Worm (Caenorhabditis elegans) whole organism, L4/young adult: Measurements from ENCODE around the gene epg-5.

ENCODE experiments used
- W03F9.2 ChIP-seq: fragments of 150-350 bp; optimal IDR thresholded peaks from 2 replicates; lab custom pipeline; 2014; ENCODE audit warnings: missing biosample characterization, missing genetic modification characterization
- dao-5 ChIP-seq: sonication (generic microtip); optimal IDR thresholded peaks from 2 replicates; lab custom pipeline; 2016; ENCODE audit warnings: missing genotype, missing genetic modification characterization, moderate library complexity, missing compliant biosample characterization
- him-1 ChIP-seq: sonication (generic microtip); optimal IDR thresholded peaks from 2 replicates; lab custom pipeline; 2016; ENCODE audit warnings: missing genotype, missing genetic modification reagents, missing genetic modification characterization, missing compliant biosample characterization

DNA sequence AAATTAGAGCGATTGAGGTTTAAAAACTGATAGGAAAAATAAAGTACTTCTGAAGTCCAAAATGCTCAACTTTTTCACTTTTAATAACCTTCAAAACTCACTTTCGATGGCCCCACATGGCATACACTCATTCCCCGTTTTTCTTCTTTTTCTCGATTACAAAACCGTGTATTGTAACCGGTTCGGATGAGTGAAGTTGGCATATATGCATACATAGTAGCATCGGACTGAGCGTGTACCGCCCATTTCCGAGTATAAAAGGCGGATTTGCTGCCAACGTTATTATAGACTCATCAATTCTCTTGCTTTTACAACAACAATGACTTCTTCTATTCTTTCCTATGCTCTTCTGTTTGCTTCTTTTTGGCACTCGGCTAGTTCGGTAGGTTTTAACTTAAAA lies 26.4 kb downstream of the epg-5 start, which contains the start of gene C56C10.4:
- TF ChIP-seq him-1 (tag; lab: Kevin White, UChicago) (no peak), W03F9.2 (tag; lab: Kevin White, UChicago) (no peak), dao-5 (tag; lab: Kevin White, UChicago) (no peak)
